Worm (Caenorhabditis elegans): ENCODE measurements around the gene K03A11.4.

The K03A11.4 gene

ce11 chrX:13121104-13121503 lies 43.1 kb downstream of the K03A11.4 start:
- peak; percentile 97 for TF ChIP-seq ref-1 (GFP tag; conservative IDR thresholded peaks at IDR 0.05)
- TF ChIP-seq med-1 (GFP tag; optimal IDR thresholded peaks at IDR 0.05; ENCODE audit: insufficient read depth) = peak; percentile 75
- TF ChIP-seq cog-1 (tag; optimal IDR thresholded peaks at IDR 0.05) = peak; percentile 56
- peak; percentile 99 for TF ChIP-seq tab-1 (GFP tag; IDR thresholded peaks at IDR 0.05)
- peak; percentile 97 for TF ChIP-seq klf-2 (GFP tag; conservative IDR thresholded peaks at IDR 0.05)
- TF ChIP-seq ztf-23 (GFP tag; IDR thresholded peaks at IDR 0.05) = peak; percentile 96
- peak; percentile 97 for TF ChIP-seq T22C8.4 (GFP tag; IDR thresholded peaks at IDR 0.05)
- TF ChIP-seq ztf-29 (GFP tag; IDR thresholded peaks at IDR 0.05) = peak; percentile 94
- TF ChIP-seq flt-1 (GFP tag; IDR thresholded peaks at IDR 0.05) = peak; percentile 99

DNA sequence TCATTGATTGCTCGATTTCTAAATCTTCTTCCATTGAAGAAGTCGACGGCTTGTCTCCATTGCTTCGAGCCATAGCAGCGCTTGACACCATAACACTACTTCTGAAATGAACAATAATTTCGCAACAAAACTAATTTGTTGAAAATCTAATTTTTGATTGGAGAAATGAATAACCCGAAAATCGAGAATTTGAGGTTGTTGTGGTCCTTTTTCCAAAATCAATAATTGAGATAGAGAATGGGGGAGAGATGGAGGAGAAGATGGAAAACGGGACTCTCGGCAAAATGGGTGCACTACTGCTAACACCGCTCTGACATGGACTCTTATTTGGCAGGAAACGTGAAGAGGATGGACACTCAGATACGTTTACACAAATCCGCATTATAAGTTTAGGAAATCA lies 44.2 kb downstream of the K03A11.4 start, which contains the start of gene snx-17:
snx-17 (minus strand) TSS at position 101 of the 400 bp plus-strand sequence.
- TF ChIP-seq med-1 (GFP tag; optimal IDR thresholded peaks at IDR 0.05; ENCODE audit: insufficient read depth) = no peak

- TF ChIP-seq ref-1 (GFP tag; conservative IDR thresholded peaks at IDR 0.05) = no peak
- no peak for TF ChIP-seq med-1 (GFP tag; optimal IDR thresholded peaks at IDR 0.05; ENCODE audit: insufficient read depth)
- no peak for TF ChIP-seq ztf-23 (GFP tag; IDR thresholded peaks at IDR 0.05)
- TF ChIP-seq cog-1 (tag; optimal IDR thresholded peaks at IDR 0.05) = no peak
- no peak for TF ChIP-seq ztf-29 (GFP tag; IDR thresholded peaks at IDR 0.05)
- no peak for TF ChIP-seq flt-1 (GFP tag; IDR thresholded peaks at IDR 0.05)
- no peak for TF ChIP-seq tab-1 (GFP tag; IDR thresholded peaks at IDR 0.05)
- no peak for TF ChIP-seq T22C8.4 (GFP tag; IDR thresholded peaks at IDR 0.05)
- TF ChIP-seq klf-2 (GFP tag; conservative IDR thresholded peaks at IDR 0.05) = no peak
Measured at ce11 chrX:13126420-13126819, 48.4 kb downstream of the K03A11.4 start, which contains the start of gene F17H10.4. TSS of gene F17H10.4 (minus strand) at chrX:13126520.

ce11 chrX:13129949-13130348 lies 52.0 kb downstream of the K03A11.4 start, which contains the start of gene spin-3:
TSS of gene spin-3 (plus strand) at chrX:13130249.
- no peak for TF ChIP-seq tab-1 (GFP tag; IDR thresholded peaks at IDR 0.05)
- TF ChIP-seq flt-1 (GFP tag; IDR thresholded peaks at IDR 0.05) = no peak
- TF ChIP-seq ztf-29 (GFP tag; IDR thresholded peaks at IDR 0.05) = no peak
- TF ChIP-seq ztf-23 (GFP tag; IDR thresholded peaks at IDR 0.05) = no peak
- no peak for TF ChIP-seq T22C8.4 (GFP tag; IDR thresholded peaks at IDR 0.05)
- no peak for TF ChIP-seq ref-1 (GFP tag; conservative IDR thresholded peaks at IDR 0.05)
- no peak for TF ChIP-seq klf-2 (GFP tag; conservative IDR thresholded peaks at IDR 0.05)
- no peak for TF ChIP-seq med-1 (GFP tag; optimal IDR thresholded peaks at IDR 0.05; ENCODE audit: insufficient read depth)
- no peak for TF ChIP-seq cog-1 (tag; optimal IDR thresholded peaks at IDR 0.05)

Measured in whole organism, midembryonic.